Fruit fly (Drosophila melanogaster) whole organism: ENCODE data around the gene CG9300.

ENCODE experiments used
- Dll ChIP-seq: fragments of >200 bp; optimal IDR thresholded peaks from 2 replicates; lab custom pipeline; 2017
- EcR ChIP-seq, 2 experiments: fragments of >200 bp; optimal IDR thresholded peaks; 2 replicates each; lab custom pipeline; 2017; ENCODE audit warnings: missing biosample characterization in 2 of 2, missing genetic modification characterization in 2 of 2, missing genetic modification reagents in 2 of 2
- pan ChIP-seq: fragments of >200 bp; optimal IDR thresholded peaks from 2 replicates; lab custom pipeline; 2017
- psq ChIP-seq: fragments of >200 bp; optimal IDR thresholded peaks from 2 replicates; lab custom pipeline; 2017
- usp ChIP-seq: fragments of >200 bp; optimal IDR thresholded peaks from 2 replicates; lab custom pipeline; 2017; ENCODE audit warnings: missing biosample characterization, missing genetic modification characterization, mixed read lengths

dm6 chr3L:19562146-19562700 is 10.0 kb downstream of the CG9300 start:
- TF ChIP-seq psq (no peak), usp (no peak), pan (lab: Kevin White, UChicago) (no peak), EcR (GFP tag; optimal IDR thresholded peaks at IDR 0.05; lab: Kevin White, UChicago) (no peak), Dll (lab: Kevin White, UChicago) (no peak)
